Worm (Caenorhabditis elegans) whole organism, young adult: Measurements from ENCODE around the gene bbs-4.
A peak's percentile ranks its signal among the peaks of the same experiment; 100 is the strongest.

Experiments
- C17E4.6 ChIP-seq: fragments of 200-800 bp; sonication (Bioruptor generic); IDR thresholded peaks from 2 replicates; pipeline ENCODE4 v1.3.6; 2022; ENCODE audit warnings: missing genetic modification reagents, missing genetic modification characterization, missing compliant biosample characterization
- D2030.7 ChIP-seq: fragments of 200-800 bp; sonication (Bioruptor generic); IDR thresholded peaks from 2 replicates; pipeline ENCODE4 v1.3.6; 2022; ENCODE audit warnings: missing genetic modification reagents, missing genetic modification characterization, missing compliant biosample characterization
- F10E7.11 ChIP-seq: sonication (generic microtip); optimal IDR thresholded peaks from 2 replicates; lab custom pipeline; 2017; ENCODE audit warnings: mild to moderate bottlenecking, missing genetic modification characterization, moderate library complexity, missing compliant biosample characterization
- F22D6.2 ChIP-seq: sonication (generic microtip); optimal IDR thresholded peaks from 2 replicates; lab custom pipeline; 2016; ENCODE audit warnings: mild to moderate bottlenecking, missing genetic modification characterization, missing compliant biosample characterization
- F39B2.1 ChIP-seq: fragments of 200-800 bp; sonication (Bioruptor generic); IDR thresholded peaks from 2 replicates; pipeline ENCODE4 v1.3.6; 2022; ENCODE audit warnings: missing genetic modification reagents, missing genetic modification characterization, missing compliant biosample characterization
- Y53F4B.3 ChIP-seq: fragments of 200-800 bp; sonication (Bioruptor generic); IDR thresholded peaks from 2 replicates; pipeline ENCODE4 v1.3.6; 2022; ENCODE audit warnings: missing genetic modification reagents, missing genetic modification characterization, missing compliant biosample characterization
- Y56A3A.18 ChIP-seq: fragments of 200-800 bp; sonication (Bioruptor generic); IDR thresholded peaks from 2 replicates; pipeline ENCODE4 v1.3.6; 2022; ENCODE audit warnings: missing genetic modification reagents, missing genetic modification characterization, missing compliant biosample characterization
- atf-7 ChIP-seq: sonication (generic microtip); optimal IDR thresholded peaks from 2 replicates; lab custom pipeline; 2017; ENCODE audit warnings: mild to moderate bottlenecking, missing genetic modification characterization, missing compliant biosample characterization
- attf-6 ChIP-seq: fragments of 200-800 bp; sonication (Bioruptor generic); IDR thresholded peaks from 2 replicates; pipeline ENCODE4 v1.3.6; 2022; ENCODE audit warnings: missing genetic modification reagents, missing genetic modification characterization, missing compliant biosample characterization
- ccch-3 ChIP-seq: fragments of 200-800 bp; sonication (Bioruptor generic); optimal IDR thresholded peaks from 2 replicates; lab custom pipeline; 2018; ENCODE audit warnings: mild to moderate bottlenecking, missing genetic modification characterization, missing compliant biosample characterization
- cebp-2 ChIP-seq: fragments of 200-800 bp; sonication (Bioruptor generic); IDR thresholded peaks from 2 replicates; pipeline ENCODE4 v1.3.6; 2022; ENCODE audit warnings: missing genetic modification characterization, missing compliant biosample characterization
- ceh-79 ChIP-seq: sonication (generic microtip); optimal IDR thresholded peaks from 2 replicates; lab custom pipeline; 2017; ENCODE audit warnings: mild to moderate bottlenecking, missing genetic modification characterization, missing compliant biosample characterization
- dox-1 ChIP-seq: fragments of 200-800 bp; sonication (Bioruptor generic); IDR thresholded peaks from 2 replicates; pipeline ENCODE4 v1.3.6; 2022; ENCODE audit warnings: missing genetic modification reagents, missing genetic modification characterization, missing compliant biosample characterization
- dpff-1 ChIP-seq: sonication (generic microtip); optimal IDR thresholded peaks from 2 replicates; lab custom pipeline; 2017; ENCODE audit warnings: mild to moderate bottlenecking, missing genetic modification characterization, missing compliant biosample characterization
- egl-18 ChIP-seq: fragments of 200-800 bp; sonication (Bioruptor generic); IDR thresholded peaks from 2 replicates; pipeline ENCODE4 v1.3.6; 2022; ENCODE audit warnings: missing genetic modification reagents, missing genetic modification characterization, missing compliant biosample characterization
- egrh-3 ChIP-seq: fragments of 200-800 bp; sonication (Bioruptor generic); IDR thresholded peaks from 2 replicates; pipeline ENCODE4 v1.3.6; 2022; ENCODE audit warnings: missing genetic modification reagents, missing genetic modification characterization, missing compliant biosample characterization
- fkh-3 ChIP-seq: sonication (generic microtip); optimal IDR thresholded peaks from 2 replicates; lab custom pipeline; 2016; ENCODE audit warnings: mild to moderate bottlenecking, missing genetic modification characterization, missing compliant biosample characterization
- hlh-26 ChIP-seq: fragments of 200-800 bp; sonication (Bioruptor generic); conservative IDR thresholded peaks from 2 replicates; pipeline ENCODE4 v1.3.6; 2022; ENCODE audit warnings: missing genetic modification reagents, missing genetic modification characterization, missing compliant biosample characterization
- hrde-1 ChIP-seq: sonication (generic microtip); optimal IDR thresholded peaks from 2 replicates; lab custom pipeline; 2016; ENCODE audit warnings: missing genetic modification characterization, mild to moderate bottlenecking, missing compliant biosample characterization, moderate library complexity, missing genotype, missing genetic modification reagents, borderline replicate concordance
- hsf-1 ChIP-seq: fragments of 200-800 bp; sonication (Bioruptor generic); IDR thresholded peaks from 2 replicates; pipeline ENCODE4 v1.3.6; 2022; ENCODE audit warnings: missing genetic modification reagents, missing genetic modification characterization, missing compliant biosample characterization
- let-607 ChIP-seq, 2 experiments: fragments of 200-800 bp in 1 of 2; sonication (Bioruptor generic) in 1 of 2; sonication (generic microtip) in 1 of 2; optimal IDR thresholded peaks; 2 replicates each; lab custom pipeline; 2016 to 2018; ENCODE audit warnings: mild to moderate bottlenecking in 2 of 2, missing compliant biosample characterization in 2 of 2, missing genetic modification characterization in 2 of 2, moderate library complexity in 2 of 2, missing genotype in 1 of 2
- lin-26 ChIP-seq: fragments of 200-800 bp; sonication (Bioruptor generic); IDR thresholded peaks from 2 replicates; pipeline ENCODE4 v1.3.6; 2022; ENCODE audit warnings: missing genetic modification reagents, missing genetic modification characterization, missing compliant biosample characterization
- lin-40 ChIP-seq: sonication (generic microtip); optimal IDR thresholded peaks from 2 replicates; lab custom pipeline; 2016; ENCODE audit warnings: missing genetic modification characterization, mild to moderate bottlenecking, missing compliant biosample characterization, missing genotype, missing genetic modification reagents
- lin-54 ChIP-seq: fragments of 200-800 bp; sonication (Bioruptor generic); optimal IDR thresholded peaks from 2 replicates; lab custom pipeline; 2018; ENCODE audit warnings: mild to moderate bottlenecking, missing genetic modification characterization, missing compliant biosample characterization
- lir-1 ChIP-seq: fragments of 200-800 bp; sonication (Bioruptor generic); conservative IDR thresholded peaks from 2 replicates; pipeline ENCODE4 v1.3.6; 2022; ENCODE audit warnings: missing genetic modification reagents, missing genetic modification characterization, missing compliant biosample characterization
- lsl-1 ChIP-seq: fragments of 200-800 bp; sonication (Bioruptor generic); optimal IDR thresholded peaks from 2 replicates; lab custom pipeline; 2018; ENCODE audit warnings: mild to moderate bottlenecking, missing genetic modification characterization, moderate library complexity, missing compliant biosample characterization
- nhr-27 ChIP-seq: fragments of 200-800 bp; sonication (Bioruptor generic); optimal IDR thresholded peaks from 2 replicates; lab custom pipeline; 2018; ENCODE audit warnings: mild to moderate bottlenecking, missing genetic modification characterization, moderate library complexity, missing compliant biosample characterization
- pbrm-1 ChIP-seq: fragments of 200-800 bp; sonication (Bioruptor generic); IDR thresholded peaks from 2 replicates; pipeline ENCODE4 v1.3.6; 2022; ENCODE audit warnings: missing genetic modification reagents, missing genetic modification characterization, missing compliant biosample characterization
- pha-4 ChIP-seq: fragments of 150-350 bp; sonication (generic microtip); optimal IDR thresholded peaks from 2 replicates; lab custom pipeline; 2014; ENCODE audit warnings: missing biosample characterization, missing genetic modification reagents, missing genetic modification characterization
- repo-1 ChIP-seq: sonication (generic microtip); optimal IDR thresholded peaks from 2 replicates; lab custom pipeline; 2017; ENCODE audit warnings: mild to moderate bottlenecking, missing genetic modification characterization, missing compliant biosample characterization
- sdz-38 ChIP-seq: sonication (generic microtip); optimal IDR thresholded peaks from 2 replicates; lab custom pipeline; 2016; ENCODE audit warnings: missing genotype, missing genetic modification characterization, missing compliant biosample characterization
- snpc-1.1 ChIP-seq: sonication (generic microtip); optimal IDR thresholded peaks from 2 replicates; lab custom pipeline; 2017; ENCODE audit warnings: missing genetic modification characterization, mild to moderate bottlenecking, missing compliant biosample characterization, antibody characterized with exemption, moderate library complexity, missing genotype, missing genetic modification reagents; ENCODE audit not compliant: insufficient read depth
- snpc-3.4 ChIP-seq: sonication (generic microtip); optimal IDR thresholded peaks from 2 replicates; lab custom pipeline; 2017; ENCODE audit warnings: missing genetic modification characterization, mild to moderate bottlenecking, missing compliant biosample characterization, antibody characterized with exemption, moderate library complexity, missing genotype, missing genetic modification reagents
- sptf-2 ChIP-seq: fragments of 200-800 bp; sonication (Bioruptor generic); optimal IDR thresholded peaks from 2 replicates; lab custom pipeline; 2018; ENCODE audit warnings: mild to moderate bottlenecking, missing genetic modification characterization, missing compliant biosample characterization
- xnd-1 ChIP-seq: sonication (generic microtip); optimal IDR thresholded peaks from 2 replicates; lab custom pipeline; 2016; ENCODE audit warnings: missing genotype, missing genetic modification reagents, missing genetic modification characterization, missing compliant biosample characterization
- zfh-2 ChIP-seq: fragments of 200-800 bp; sonication (Bioruptor generic); conservative IDR thresholded peaks from 2 replicates; pipeline ENCODE4 v1.3.6; 2022; ENCODE audit warnings: missing genetic modification reagents, missing genetic modification characterization, missing compliant biosample characterization

bbs-4 gene

ce11 chrIII:9655802-9656201 lies 43.8 kb upstream of the bbs-4 start, which contains the start of gene C15H7.4 (continued):
- TF ChIP-seq F22D6.2 (no peak), snpc-1.1 (tag; lab: Kevin White, UChicago) (no peak)

- TF ChIP-seq nhr-27 (tag; lab: Kevin White, UChicago) (no peak), hrde-1 (tag; lab: Kevin White, UChicago) (no peak), lin-54 (GFP tag; lab: Kevin White, UChicago) (no peak)
Measured at ce11 chrIII:9651871-9652270, 39.9 kb upstream of the bbs-4 start, which contains the start of gene C15H7.3. C15H7.3 (minus strand) TSS chrIII:9651971.

ce11 chrIII:9646440-9647021 lies 34.5 kb upstream of the bbs-4 start:
- no peak for TF ChIP-seq lsl-1 (GFP tag; lab: Kevin White, UChicago)
- TF ChIP-seq nhr-27 (tag; lab: Kevin White, UChicago) = no peak
- TF ChIP-seq sptf-2 = no peak
- TF ChIP-seq Y56A3A.18 = no peak
- no peak for TF ChIP-seq dpff-1 (tag; lab: Kevin White, UChicago)
- no peak for TF ChIP-seq hsf-1 (GFP tag; lab: Robert Waterston, UW)
- no peak for TF ChIP-seq xnd-1 (tag; lab: Kevin White, UChicago)
- TF ChIP-seq egl-18 (GFP tag; lab: Robert Waterston, UW) = no peak
- TF ChIP-seq snpc-3.4 (tag; lab: Kevin White, UChicago) = no peak
- TF ChIP-seq C17E4.6 = no peak
- no peak for TF ChIP-seq sdz-38 (tag; lab: Kevin White, UChicago)
- TF ChIP-seq F10E7.11 = no peak

ce11 chrIII:9645099-9645498 lies 33.1 kb upstream of the bbs-4 start:
- TF ChIP-seq let-607 (tag; optimal IDR thresholded peaks at IDR 0.05; lab: Kevin White, UChicago) (no peak), attf-6 (no peak)

- no peak for TF ChIP-seq repo-1 (tag; lab: Kevin White, UChicago)
- no peak for TF ChIP-seq nhr-27 (tag; lab: Kevin White, UChicago)
- 0 out of 2 replicates have a peak, but pooled peaks have one; percentile 44 for TF ChIP-seq zfh-2
Measured at ce11 chrIII:9642110-9642509, 30.1 kb upstream of the bbs-4 start.

- TF ChIP-seq zfh-2 (peak; percentile 85), egrh-3 (peak; percentile 38; the same call in 1 of the 2 replicates), fkh-3 (tag; lab: Kevin White, UChicago) (no peak)
Measured at ce11 chrIII:9639281-9640050, 27.5 kb upstream of the bbs-4 start.

ce11 chrIII:9638159-9638754 lies 26.3 kb upstream of the bbs-4 start:
- TF ChIP-seq hlh-26 (no peak), lir-1 (no peak), let-607 (tag; optimal IDR thresholded peaks at IDR 0.05; lab: Kevin White, UChicago) (peak; percentile 47 to 86), F39B2.1 (GFP tag; lab: Robert Waterston, UW) (no peak), lin-40 (tag; lab: Kevin White, UChicago) (no peak), ceh-79 (tag; lab: Kevin White, UChicago) (no peak), pha-4 (tag; lab: Kevin White, UChicago) (no peak), atf-7 (tag; lab: Kevin White, UChicago) (no peak), D2030.7 (GFP tag; lab: Robert Waterston, UW) (no peak), dox-1 (GFP tag; lab: Robert Waterston, UW) (0 out of 2 replicates have a peak, but pooled peaks have one; percentile 15), pbrm-1 (GFP tag; lab: Robert Waterston, UW) (no peak), cebp-2 (GFP tag; lab: Robert Waterston, UW) (no peak), ccch-3 (GFP tag; lab: Kevin White, UChicago) (no peak), Y53F4B.3 (no peak), lin-26 (GFP tag; lab: Robert Waterston, UW) (no peak)
